Worm (Caenorhabditis elegans) whole organism, L4 larva: ENCODE measurements around the gene clec-186.
A peak's percentile ranks its signal among the peaks of the same experiment; 100 is the strongest.

Experiments
- F49E8.2 ChIP-seq: sonication (generic microtip); optimal IDR thresholded peaks from 2 replicates; lab custom pipeline; 2016; ENCODE audit warnings: missing compliant biosample characterization, mild to moderate bottlenecking, missing genetic modification characterization, borderline replicate concordance
- T20F7.1 ChIP-seq: fragments of 200-800 bp; sonication (Bioruptor generic); optimal IDR thresholded peaks from 2 replicates; lab custom pipeline; 2018; ENCODE audit warnings: mild to moderate bottlenecking, missing genetic modification characterization, missing compliant biosample characterization
- Y105C5A.15 ChIP-seq: fragments of 200-800 bp; sonication (Bioruptor generic); IDR thresholded peaks from 2 replicates; pipeline ENCODE4 v1.3.6; 2022; ENCODE audit warnings: missing genetic modification characterization, missing compliant biosample characterization
- Y48G9A.11 ChIP-seq: fragments of 200-800 bp; sonication (Bioruptor generic); IDR thresholded peaks from 2 replicates; pipeline ENCODE4 v1.3.6; 2022; ENCODE audit warnings: missing genetic modification reagents, missing genetic modification characterization, missing compliant biosample characterization
- Y5F2A.4 ChIP-seq: fragments of 200-800 bp; sonication (Bioruptor generic); optimal IDR thresholded peaks from 2 replicates; lab custom pipeline; 2018; ENCODE audit warnings: mild to moderate bottlenecking, missing genetic modification characterization, missing compliant biosample characterization
- ZK337.2 ChIP-seq: fragments of 200-800 bp; sonication (Bioruptor generic); IDR thresholded peaks from 2 replicates; pipeline ENCODE4 v1.3.6; 2022; ENCODE audit warnings: missing genetic modification reagents, missing genetic modification characterization, missing compliant biosample characterization
- ZK546.5 ChIP-seq, 2 experiments: sonication (generic microtip); optimal IDR thresholded peaks; 2 replicates each; lab custom pipeline; 2017; ENCODE audit warnings: missing biosample characterization in 2 of 2, missing genetic modification characterization in 2 of 2
- ama-1 ChIP-seq: fragments of 150-350 bp; optimal IDR thresholded peaks from 2 replicates; lab custom pipeline; 2014; ENCODE audit warnings: inconsistent platforms, mixed read lengths
- arid-1 ChIP-seq: fragments of 200-800 bp; sonication (Bioruptor generic); conservative IDR thresholded peaks from 2 replicates; pipeline ENCODE4 v1.3.6; 2022; ENCODE audit warnings: missing genetic modification reagents, missing genetic modification characterization, missing compliant biosample characterization
- ceh-20 ChIP-seq: fragments of 200-800 bp; sonication (Bioruptor generic); IDR thresholded peaks from 2 replicates; pipeline ENCODE4 v1.3.6; 2022; ENCODE audit warnings: missing genetic modification reagents, missing genetic modification characterization, missing compliant biosample characterization
- ceh-32 ChIP-seq: sonication (generic microtip); optimal IDR thresholded peaks from 2 replicates; lab custom pipeline; 2016; ENCODE audit warnings: mild to moderate bottlenecking, missing genetic modification characterization, missing compliant biosample characterization; ENCODE audit not compliant: poor library complexity
- ces-1 ChIP-seq: fragments of 150-350 bp; sonication (generic microtip); optimal IDR thresholded peaks from 4 replicates; lab custom pipeline; 2014; ENCODE audit warnings: missing biosample characterization, missing genetic modification reagents, missing genetic modification characterization
- daf-16 ChIP-seq, 3 experiments: sonication (generic microtip); optimal IDR thresholded peaks; 2 replicates each; lab custom pipeline; 2016 to 2017; ENCODE audit warnings: missing genetic modification characterization in 3 of 3, missing genetic modification reagents in 3 of 3, mild to moderate bottlenecking in 2 of 3, missing compliant biosample characterization in 2 of 3, missing biosample characterization in 1 of 3, moderate library complexity in 1 of 3
- daf-8 ChIP-seq: fragments of 200-800 bp; sonication (Bioruptor generic); IDR thresholded peaks from 2 replicates; pipeline ENCODE4 v1.3.6; 2022; ENCODE audit warnings: missing genetic modification characterization, missing compliant biosample characterization
- dmd-9 ChIP-seq: fragments of 200-800 bp; sonication (Bioruptor generic); IDR thresholded peaks from 2 replicates; pipeline ENCODE4 v1.3.6; 2022; ENCODE audit warnings: missing genetic modification reagents, missing genetic modification characterization, missing compliant biosample characterization
- dpl-1 ChIP-seq: fragments of 150-350 bp; optimal IDR thresholded peaks from 2 replicates; lab custom pipeline; 2014; ENCODE audit warnings: missing biosample characterization, missing genetic modification reagents, missing genetic modification characterization
- duxl-1 ChIP-seq: sonication (generic microtip); optimal IDR thresholded peaks from 2 replicates; lab custom pipeline; 2016; ENCODE audit warnings: mild to moderate bottlenecking, missing genetic modification characterization, moderate library complexity, missing compliant biosample characterization; ENCODE audit not compliant: poor library complexity
- dve-1 ChIP-seq: sonication (generic microtip); optimal IDR thresholded peaks from 2 replicates; lab custom pipeline; 2017; ENCODE audit warnings: antibody characterized with exemption, mild to moderate bottlenecking, missing genetic modification characterization, missing compliant biosample characterization; ENCODE audit not compliant: insufficient read depth
- egl-27 ChIP-seq: sonication (generic microtip); optimal IDR thresholded peaks from 3 replicates; lab custom pipeline; 2017; ENCODE audit warnings: missing biosample characterization, missing genetic modification reagents, missing genetic modification characterization
- egl-43 ChIP-seq: fragments of 200-800 bp; sonication (Bioruptor generic); IDR thresholded peaks from 2 replicates; pipeline ENCODE4 v1.3.6; 2022; ENCODE audit warnings: missing genetic modification reagents, missing genetic modification characterization, missing compliant biosample characterization
- hlh-30 ChIP-seq: sonication (generic microtip); optimal IDR thresholded peaks from 2 replicates; lab custom pipeline; 2017; ENCODE audit warnings: antibody characterized with exemption, mild to moderate bottlenecking, missing genetic modification characterization, missing compliant biosample characterization; ENCODE audit not compliant: insufficient read depth
- hmg-1.1 ChIP-seq: fragments of 200-800 bp; sonication (Bioruptor generic); IDR thresholded peaks from 2 replicates; pipeline ENCODE4 v1.3.6; 2022; ENCODE audit warnings: missing genetic modification reagents, missing genetic modification characterization, missing compliant biosample characterization
- jun-1 ChIP-seq: fragments of 150-350 bp; optimal IDR thresholded peaks from 2 replicates; lab custom pipeline; 2014; ENCODE audit warnings: missing biosample characterization, missing genetic modification reagents, missing genetic modification characterization
- lin-13 ChIP-seq: fragments of 150-350 bp; optimal IDR thresholded peaks from 2 replicates; lab custom pipeline; 2014; ENCODE audit warnings: missing biosample characterization, missing genetic modification reagents, missing genetic modification characterization
- lin-15B ChIP-seq: fragments of 150-350 bp; sonication (generic microtip); optimal IDR thresholded peaks from 3 replicates; lab custom pipeline; 2014; ENCODE audit warnings: missing biosample characterization, missing genetic modification characterization
- lin-38 ChIP-seq: fragments of 200-800 bp; sonication (Bioruptor generic); IDR thresholded peaks from 2 replicates; pipeline ENCODE4 v1.3.6; 2022; ENCODE audit warnings: missing genetic modification reagents, missing genetic modification characterization, missing compliant biosample characterization
- lsy-2 ChIP-seq, 2 experiments: fragments of 150-350 bp in 1 of 2; sonication (generic microtip) in 1 of 2; optimal IDR thresholded peaks; 2 replicates each; lab custom pipeline; 2014 to 2017; ENCODE audit warnings: missing biosample characterization in 2 of 2, missing genetic modification characterization in 2 of 2
- madf-5 ChIP-seq, 2 experiments: fragments of 200-800 bp; sonication (Bioruptor generic); IDR thresholded peaks; 2 replicates each; pipeline ENCODE4 v1.3.6; 2022; ENCODE audit warnings: missing compliant biosample characterization in 2 of 2, missing genetic modification characterization in 2 of 2
- madf-9 ChIP-seq: fragments of 200-800 bp; sonication (Bioruptor generic); conservative IDR thresholded peaks from 2 replicates; pipeline ENCODE4 v1.3.6; 2022; ENCODE audit warnings: missing genetic modification reagents, missing genetic modification characterization, missing compliant biosample characterization
- mdl-1 ChIP-seq, 2 experiments: fragments of 150-350 bp in 1 of 2; sonication (generic microtip) in 1 of 2; optimal IDR thresholded peaks; 2 replicates each; lab custom pipeline; 2014 to 2017; ENCODE audit warnings: missing biosample characterization in 2 of 2, missing genetic modification characterization in 2 of 2
- mdt-29 ChIP-seq: fragments of 200-800 bp; sonication (Bioruptor generic); IDR thresholded peaks from 2 replicates; pipeline ENCODE4 v1.3.6; 2022; ENCODE audit warnings: missing genetic modification reagents, missing genetic modification characterization, missing compliant biosample characterization
- mes-2 ChIP-seq: sonication (generic microtip); optimal IDR thresholded peaks from 2 replicates; lab custom pipeline; 2016; ENCODE audit warnings: missing genotype, mild to moderate bottlenecking, missing genetic modification characterization, missing compliant biosample characterization; ENCODE audit not compliant: poor library complexity, severe bottlenecking
- nhr-11 ChIP-seq: fragments of 150-350 bp; optimal IDR thresholded peaks from 2 replicates; lab custom pipeline; 2014; ENCODE audit warnings: missing biosample characterization, missing genetic modification characterization
- nhr-28 ChIP-seq: fragments of 150-350 bp; optimal IDR thresholded peaks from 2 replicates; lab custom pipeline; 2014; ENCODE audit warnings: missing biosample characterization, missing genetic modification characterization
- nhr-41 ChIP-seq: fragments of 200-800 bp; sonication (Bioruptor generic); IDR thresholded peaks from 2 replicates; pipeline ENCODE4 v1.3.6; 2022; ENCODE audit warnings: missing genetic modification reagents, missing genetic modification characterization, missing compliant biosample characterization
- nhr-48 ChIP-seq: sonication (generic microtip); optimal IDR thresholded peaks from 2 replicates; lab custom pipeline; 2016; ENCODE audit warnings: mild to moderate bottlenecking, missing genetic modification characterization, missing compliant biosample characterization
- nhr-77 ChIP-seq: fragments of 150-350 bp; optimal IDR thresholded peaks from 2 replicates; lab custom pipeline; 2014; ENCODE audit warnings: missing biosample characterization, missing genetic modification characterization
- pha-4 ChIP-seq, 2 experiments: fragments of 150-350 bp in 1 of 2; fragments of 200-800 bp in 1 of 2; sonication (Bioruptor generic) in 1 of 2; IDR thresholded peaks in 1 of 2; optimal IDR thresholded peaks in 1 of 2; 2 replicates each; pipeline versions ENCODE4 v1.3.6 to Lab custom; 2014 to 2022; ENCODE audit warnings: missing genetic modification characterization in 2 of 2, missing genetic modification reagents in 2 of 2, missing biosample characterization in 1 of 2, missing compliant biosample characterization in 1 of 2
- set-16 ChIP-seq: fragments of 200-800 bp; sonication (Bioruptor generic); IDR thresholded peaks from 2 replicates; pipeline ENCODE4 v1.3.6; 2022; ENCODE audit warnings: missing genetic modification reagents, missing genetic modification characterization, missing compliant biosample characterization
- spr-1 ChIP-seq: sonication (generic microtip); optimal IDR thresholded peaks from 2 replicates; lab custom pipeline; 2016; ENCODE audit warnings: mild to moderate bottlenecking, missing genetic modification characterization, missing compliant biosample characterization
- tag-97 ChIP-seq: fragments of 200-800 bp; sonication (Bioruptor generic); IDR thresholded peaks from 2 replicates; pipeline ENCODE4 v1.3.6; 2022; ENCODE audit warnings: missing genetic modification characterization, missing compliant biosample characterization
- unc-62 ChIP-seq, 3 experiments: fragments of 150-350 bp in 1 of 3; sonication (generic microtip); optimal IDR thresholded peaks in 2 of 3; peaks in 1 of 3; 1 replicate in 1 of 3; 2 replicates in 2 of 3; lab custom pipeline; 2014 to 2017; ENCODE audit warnings: missing biosample characterization in 3 of 3, missing genetic modification characterization in 3 of 3, missing genetic modification reagents in 3 of 3, missing genotype in 1 of 3
- zfp-2 ChIP-seq: sonication (generic microtip); optimal IDR thresholded peaks from 2 replicates; lab custom pipeline; 2016; ENCODE audit warnings: mild to moderate bottlenecking, missing genetic modification characterization, missing compliant biosample characterization
- ztf-11 ChIP-seq: fragments of 150-350 bp; optimal IDR thresholded peaks from 2 replicates; lab custom pipeline; 2014; ENCODE audit warnings: missing biosample characterization, missing genetic modification characterization

The clec-186 gene

ce11 chrIV:12833698-12834416, 32.1 kb upstream of the clec-186 start (continued):
- TF ChIP-seq egl-43 (GFP tag; lab: Robert Waterston, UW) (no peak), ces-1 (GFP tag; lab: Kevin White, UChicago) (no peak), T20F7.1 (peak; percentile 8), dve-1 (tag; lab: Kevin White, UChicago) (peak; percentile 45), egl-27 (no peak), pha-4 (GFP tag; IDR thresholded peaks at IDR 0.05; lab: Robert Waterston, UW) (peak; percentile 42; the same call in 1 of the 2 replicates), pha-4 (tag; optimal IDR thresholded peaks at IDR 0.05; lab: Kevin White, UChicago) (no peak), arid-1 (GFP tag; lab: Robert Waterston, UW) (no peak), lsy-2 (tag; optimal IDR thresholded peaks at IDR 0.05; lab: Kevin White, UChicago) (no peak), tag-97 (GFP tag; lab: Robert Waterston, UW) (no peak), nhr-77 (tag; lab: Kevin White, UChicago) (no peak), madf-9 (GFP tag; lab: Robert Waterston, UW) (no peak), jun-1 (tag; lab: Kevin White, UChicago) (no peak), duxl-1 (tag; lab: Kevin White, UChicago) (no peak), unc-62 (GFP tag; optimal IDR thresholded peaks at IDR 0.05 in 1 of 2; lab: Kevin White, UChicago) (peak in 1 of 2 experiments; percentile 8), unc-62 (tag; optimal IDR thresholded peaks at IDR 0.05; lab: Kevin White, UChicago) (no peak), nhr-41 (GFP tag; lab: Robert Waterston, UW) (peak; percentile 66; the same call in 1 of the 2 replicates), ZK337.2 (GFP tag; lab: Robert Waterston, UW) (no peak), daf-16 (GFP tag; optimal IDR thresholded peaks at IDR 0.05; lab: Kevin White, UChicago) (no peak), daf-16 (tag; optimal IDR thresholded peaks at IDR 0.05; lab: Kevin White, UChicago) (peak; percentile 27), set-16 (GFP tag; lab: Robert Waterston, UW) (peak; percentile 61), ama-1 (no peak), hlh-30 (peak; percentile 28), mdl-1 (tag; optimal IDR thresholded peaks at IDR 0.05; lab: Kevin White, UChicago) (peak in 1 of 2 experiments; percentile 40), madf-5 (GFP tag; IDR thresholded peaks at IDR 0.05; lab: Robert Waterston, UW) (no peak), lin-38 (no peak), dpl-1 (no peak), zfp-2 (tag; lab: Kevin White, UChicago) (no peak), ceh-20 (peak; percentile 34; the same call in 1 of the 2 replicates), nhr-11 (tag; lab: Kevin White, UChicago) (peak; percentile 41)

DNA sequence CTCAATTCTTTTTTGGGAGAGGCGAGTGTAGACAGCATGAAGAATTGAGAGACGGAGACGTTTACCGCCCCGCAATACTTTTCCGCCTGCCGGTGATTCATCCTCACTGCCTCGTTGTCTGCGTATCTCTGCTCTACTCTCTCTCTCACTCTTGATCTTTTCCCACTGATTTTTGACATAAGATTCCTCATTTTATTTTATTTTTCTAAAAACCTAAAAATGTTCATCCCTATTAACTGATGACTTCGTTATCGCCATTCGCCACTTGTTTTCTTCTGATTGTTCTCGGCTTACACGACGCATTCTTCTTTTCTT, 31.5 kb upstream of the clec-186 start:
- TF ChIP-seq Y5F2A.4 (no peak), madf-5 (GFP tag; IDR thresholded peaks at IDR 0.05; lab: Robert Waterston, UW) (no peak), F49E8.2 (tag; lab: Kevin White, UChicago) (no peak), arid-1 (GFP tag; lab: Robert Waterston, UW) (no peak), madf-9 (GFP tag; lab: Robert Waterston, UW) (0 out of 2 replicates have a peak, but pooled peaks have one; percentile 46), ztf-11 (tag; lab: Kevin White, UChicago) (no peak), daf-8 (GFP tag; lab: Robert Waterston, UW) (no peak), lin-38 (no peak), lin-15B (tag; lab: Kevin White, UChicago) (no peak), hmg-1.1 (GFP tag; lab: Robert Waterston, UW) (0 out of 2 replicates have a peak, but pooled peaks have one; percentile 38), lin-13 (GFP tag; lab: Kevin White, UChicago) (no peak), mdl-1 (tag; optimal IDR thresholded peaks at IDR 0.05; lab: Kevin White, UChicago) (no peak), nhr-28 (no peak), zfp-2 (tag; lab: Kevin White, UChicago) (no peak), mdt-29 (GFP tag; lab: Robert Waterston, UW) (no peak), Y105C5A.15 (GFP tag; lab: Robert Waterston, UW) (no peak), dmd-9 (GFP tag; lab: Robert Waterston, UW) (no peak), daf-16 (GFP tag; optimal IDR thresholded peaks at IDR 0.05; lab: Kevin White, UChicago) (no peak), daf-16 (tag; optimal IDR thresholded peaks at IDR 0.05; lab: Kevin White, UChicago) (no peak), Y48G9A.11 (GFP tag; lab: Robert Waterston, UW) (no peak), ZK546.5 (tag; optimal IDR thresholded peaks at IDR 0.05; lab: Kevin White, UChicago) (no peak), mes-2 (tag; lab: Kevin White, UChicago) (peak; percentile 56), nhr-48 (tag; lab: Kevin White, UChicago) (no peak), unc-62 (GFP tag; optimal IDR thresholded peaks at IDR 0.05 in 1 of 2; lab: Kevin White, UChicago) (no peak), unc-62 (tag; optimal IDR thresholded peaks at IDR 0.05; lab: Kevin White, UChicago) (no peak), jun-1 (tag; lab: Kevin White, UChicago) (peak; percentile 15), ceh-20 (no peak), ceh-32 (tag; lab: Kevin White, UChicago) (no peak), spr-1 (tag; lab: Kevin White, UChicago) (no peak)
